Fruit fly (Drosophila melanogaster): ENCODE results near the gene CG31808.

CG31808 gene

dm6 chr2L:16732338-16732892 is 16.4 kb upstream of the CG31808 start, which contains the start of gene Nubp1:
Gene Nubp1, plus strand, starts transcription at chr2L:16732550.
- TF ChIP-seq topi (GFP tag; optimal IDR thresholded peaks at IDR 0.05): no peak
- no peak for TF ChIP-seq CG32006 (GFP tag; optimal IDR thresholded peaks at IDR 0.05)
- TF ChIP-seq CG11762 (GFP tag; optimal IDR thresholded peaks at IDR 0.05; ENCODE audit: insufficient read depth): no peak
- TF ChIP-seq CG4318 (GFP tag; optimal IDR thresholded peaks at IDR 0.05): no peak
- no peak for TF ChIP-seq CG6808 (GFP tag; optimal IDR thresholded peaks at IDR 0.05)
- TF ChIP-seq Eip93F (GFP tag; optimal IDR thresholded peaks at IDR 0.05): no peak
- no peak for TF ChIP-seq CG3032 (tag; optimal IDR thresholded peaks at IDR 0.05)
- TF ChIP-seq svp (GFP tag): no peak
- TF ChIP-seq CG8119 (GFP tag; IDR thresholded peaks at IDR 0.05): no peak
- no peak for TF ChIP-seq CG31627 (GFP tag; optimal IDR thresholded peaks at IDR 0.05)
- TF ChIP-seq esn (GFP tag; optimal IDR thresholded peaks at IDR 0.05): no peak
- no peak for TF ChIP-seq CG11902 (GFP tag; optimal IDR thresholded peaks at IDR 0.05)

- TF ChIP-seq CG32006 (GFP tag; optimal IDR thresholded peaks at IDR 0.05): no peak
- TF ChIP-seq Hr38 (GFP tag; optimal IDR thresholded peaks at IDR 0.05): no peak
- TF ChIP-seq CG6854 (GFP tag; optimal IDR thresholded peaks at IDR 0.05): no peak
- no peak for TF ChIP-seq CG9139 (GFP tag; optimal IDR thresholded peaks at IDR 0.05)
- TF ChIP-seq Sox15 (GFP tag; optimal IDR thresholded peaks at IDR 0.05): no peak
- no peak for TF ChIP-seq eg (GFP tag; IDR thresholded peaks at IDR 0.05)
- no peak for TF ChIP-seq acj6 (GFP tag; optimal IDR thresholded peaks at IDR 0.05)
- no peak for TF ChIP-seq CG6163 (GFP tag; IDR thresholded peaks at IDR 0.05)
- TF ChIP-seq Gug (GFP tag; IDR thresholded peaks at IDR 0.05): no peak
- TF ChIP-seq OdsH (GFP tag; optimal IDR thresholded peaks at IDR 0.05): no peak
- TF ChIP-seq esn (GFP tag; optimal IDR thresholded peaks at IDR 0.05): no peak
- no peak for TF ChIP-seq fd59A (GFP tag; optimal IDR thresholded peaks at IDR 0.05)
- TF ChIP-seq CG16779 (tag; optimal IDR thresholded peaks at IDR 0.05): no peak
- no peak for TF ChIP-seq CG34406 (GFP tag; optimal IDR thresholded peaks at IDR 0.05)
- TF ChIP-seq CG7368 (GFP tag; optimal IDR thresholded peaks at IDR 0.05): no peak
- no peak for TF ChIP-seq Hr39 (GFP tag; optimal IDR thresholded peaks at IDR 0.05)
- TF ChIP-seq svp (GFP tag): no peak
- TF ChIP-seq CG3919 (GFP tag; optimal IDR thresholded peaks at IDR 0.05): no peak
Measured at dm6 chr2L:16731799-16732198, 15.8 kb upstream of the CG31808 start, which contains the start of gene Prosbeta4. Gene Prosbeta4, minus strand, starts transcription at chr2L:16732133.

DNA sequence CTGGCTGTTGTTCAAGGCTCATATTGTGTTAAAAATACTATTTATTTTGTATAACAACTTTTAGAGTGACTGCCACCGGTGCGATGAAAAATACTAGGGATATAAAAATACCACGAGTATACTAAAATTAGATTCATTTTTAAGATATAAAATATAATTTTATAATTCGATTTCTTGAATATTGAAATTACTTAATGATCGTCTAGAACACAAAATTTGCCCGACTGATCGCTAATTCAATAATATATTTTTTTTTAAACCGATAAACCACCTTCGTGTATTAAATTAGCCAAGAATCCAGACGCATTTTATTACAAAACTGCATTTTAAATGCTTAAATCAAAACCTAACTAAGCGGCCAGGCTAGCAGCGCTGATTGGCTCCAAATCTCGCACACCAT is 14.9 kb upstream of the CG31808 start, which contains the start of gene CG17996:
Gene CG17996, minus strand, starts transcription at position 101 of the 400 bp plus-strand sequence.
- TF ChIP-seq Ets96B (tag; optimal IDR thresholded peaks at IDR 0.05) (no peak), CG6808 (GFP tag; optimal IDR thresholded peaks at IDR 0.05) (no peak), CG10631 (GFP tag; optimal IDR thresholded peaks at IDR 0.05) (no peak), Eip75B (GFP tag; optimal IDR thresholded peaks at IDR 0.05) (no peak), CG11762 (GFP tag; optimal IDR thresholded peaks at IDR 0.05; ENCODE audit: insufficient read depth) (no peak), Hr4 (GFP tag; optimal IDR thresholded peaks at IDR 0.05) (no peak), CG15336 (GFP tag; IDR thresholded peaks at IDR 0.05) (no peak), CG9139 (GFP tag; optimal IDR thresholded peaks at IDR 0.05) (no peak), ss (GFP tag; optimal IDR thresholded peaks at IDR 0.05) (no peak), Sox15 (GFP tag; optimal IDR thresholded peaks at IDR 0.05) (no peak), CG4318 (GFP tag; optimal IDR thresholded peaks at IDR 0.05) (no peak), Ets21C (GFP tag; optimal IDR thresholded peaks at IDR 0.05) (no peak), CG11902 (GFP tag; optimal IDR thresholded peaks at IDR 0.05) (no peak), esn (GFP tag; optimal IDR thresholded peaks at IDR 0.05) (no peak), svp (GFP tag) (no peak), CG3919 (GFP tag; optimal IDR thresholded peaks at IDR 0.05) (no peak), Sox102F (GFP tag; optimal IDR thresholded peaks at IDR 0.05) (no peak), CG32006 (GFP tag; optimal IDR thresholded peaks at IDR 0.05) (no peak), CG34406 (GFP tag; optimal IDR thresholded peaks at IDR 0.05) (no peak), CG10669 (GFP tag; optimal IDR thresholded peaks at IDR 0.05) (no peak)
